Fruit fly (Drosophila melanogaster) whole organism, embryonic: ENCODE measurements around the gene Vti1a.
A peak's percentile ranks its signal among the peaks of the same experiment; 100 is the strongest.

Experiments
- Awh ChIP-seq: fragments of 200-800 bp; sonication (Bioruptor generic); IDR thresholded peaks from 2 replicates; pipeline ENCODE4, ENCODE4 v1.3.6; 2022; ENCODE audit warnings: missing biosample characterization, missing genetic modification characterization
- CG10543 ChIP-seq: fragments of 200-800 bp; sonication (Bioruptor generic); optimal IDR thresholded peaks from 3 replicates; lab custom pipeline; 2017; ENCODE audit warnings: missing biosample characterization, mild to moderate bottlenecking, missing genetic modification characterization, moderate library complexity
- CG1233 ChIP-seq: fragments of 200-800 bp; sonication (Bioruptor generic); optimal IDR thresholded peaks from 4 replicates; lab custom pipeline; 2018; ENCODE audit warnings: missing biosample characterization, mild to moderate bottlenecking, missing genetic modification characterization
- CG13287 ChIP-seq: fragments of 200-800 bp; sonication (Bioruptor generic); IDR thresholded peaks from 2 replicates; pipeline ENCODE4 v1.3.6; 2022; ENCODE audit warnings: missing biosample characterization, missing genetic modification characterization; ENCODE audit not compliant: partially characterized antibody
- CG15269 ChIP-seq: fragments of 200-800 bp; sonication (Bioruptor generic); optimal IDR thresholded peaks from 2 replicates; lab custom pipeline; 2018; ENCODE audit warnings: missing biosample characterization, mild to moderate bottlenecking, missing genetic modification characterization, moderate library complexity
- CG16779 ChIP-seq: fragments of 200-800 bp; sonication (Bioruptor generic); IDR thresholded peaks from 2 replicates; pipeline ENCODE4 v1.3.6; 2022; ENCODE audit warnings: missing biosample characterization, missing genetic modification characterization
- CG16815 ChIP-seq: fragments of 200-800 bp; sonication (Bioruptor generic); optimal IDR thresholded peaks from 3 replicates; lab custom pipeline; 2017; ENCODE audit warnings: missing biosample characterization, mild to moderate bottlenecking, missing genetic modification characterization
- CG16863 ChIP-seq: fragments of 200-800 bp; sonication (Bioruptor generic); optimal IDR thresholded peaks from 3 replicates; lab custom pipeline; 2016; ENCODE audit warnings: missing biosample characterization, missing genetic modification characterization
- CG17359 ChIP-seq: fragments of 200-800 bp; sonication (Bioruptor generic); optimal IDR thresholded peaks from 3 replicates; lab custom pipeline; 2018; ENCODE audit warnings: missing biosample characterization, mild to moderate bottlenecking, missing genetic modification characterization, moderate library complexity
- CG18599 ChIP-seq: fragments of 200-800 bp; sonication (Bioruptor generic); optimal IDR thresholded peaks from 3 replicates; lab custom pipeline; 2017; ENCODE audit warnings: missing biosample characterization, missing genetic modification characterization, mild to moderate bottlenecking, moderate library complexity, missing genetic modification reagents
- CG18764 ChIP-seq: fragments of 200-800 bp; sonication (Bioruptor generic); optimal IDR thresholded peaks from 3 replicates; lab custom pipeline; 2016; ENCODE audit warnings: missing biosample characterization, missing genetic modification characterization
- CG2889 ChIP-seq: fragments of 200-800 bp; sonication (Bioruptor generic); IDR thresholded peaks from 3 replicates; pipeline ENCODE4 v1.3.6; 2022; ENCODE audit warnings: missing biosample characterization, missing genetic modification characterization
- CG32767 ChIP-seq: fragments of 200-800 bp; sonication (Bioruptor generic); IDR thresholded peaks from 2 replicates; pipeline ENCODE4 v1.3.6; 2022; ENCODE audit warnings: missing biosample characterization, missing genetic modification characterization
- CG4424 ChIP-seq: fragments of 200-800 bp; sonication (Bioruptor generic); optimal IDR thresholded peaks from 3 replicates; lab custom pipeline; 2016; ENCODE audit warnings: missing biosample characterization, missing genetic modification characterization
- CG4707 ChIP-seq: fragments of 200-800 bp; sonication (Bioruptor generic); optimal IDR thresholded peaks from 2 replicates; lab custom pipeline; 2018; ENCODE audit warnings: missing biosample characterization, mild to moderate bottlenecking, missing genetic modification characterization, moderate library complexity
- CG6175 ChIP-seq: fragments of 200-800 bp; sonication (Bioruptor generic); IDR thresholded peaks from 3 replicates; pipeline ENCODE4 v1.3.6; 2022; ENCODE audit warnings: missing biosample characterization, missing genetic modification characterization
- CG7786 ChIP-seq: fragments of 200-800 bp; sonication (Bioruptor generic); optimal IDR thresholded peaks from 2 replicates; lab custom pipeline; 2016; ENCODE audit warnings: missing biosample characterization, missing genetic modification characterization
- CG8388 ChIP-seq: fragments of 200-800 bp; sonication (Bioruptor generic); optimal IDR thresholded peaks from 2 replicates; lab custom pipeline; 2019; ENCODE audit warnings: missing biosample characterization, mild to moderate bottlenecking, missing genetic modification characterization, moderate library complexity
- CG9437 ChIP-seq: fragments of 200-800 bp; sonication (Bioruptor generic); optimal IDR thresholded peaks from 2 replicates; lab custom pipeline; 2018; ENCODE audit warnings: missing biosample characterization, mild to moderate bottlenecking, missing genetic modification characterization
- CG9797 ChIP-seq: fragments of 200-800 bp; sonication (Bioruptor generic); optimal IDR thresholded peaks from 3 replicates; lab custom pipeline; 2018; ENCODE audit warnings: missing biosample characterization, mild to moderate bottlenecking, missing genetic modification characterization
- CG9876 ChIP-seq: fragments of 200-800 bp; sonication (Bioruptor generic); optimal IDR thresholded peaks from 2 replicates; lab custom pipeline; 2016; ENCODE audit warnings: missing biosample characterization, missing genetic modification characterization
- Chrac-16 ChIP-seq: fragments of 200-800 bp; sonication (Bioruptor generic); optimal IDR thresholded peaks from 3 replicates; lab custom pipeline; 2016; ENCODE audit warnings: missing biosample characterization, missing genetic modification characterization
- D ChIP-seq, 2 experiments: fragments of 200-800 bp in 1 of 2; fragments of >200 bp in 1 of 2; sonication (Bioruptor generic) in 1 of 2; optimal IDR thresholded peaks; 2 replicates in 1 of 2; 3 replicates in 1 of 2; lab custom pipeline; 2017; ENCODE audit warnings: mild to moderate bottlenecking in 1 of 2, missing biosample characterization in 1 of 2, missing genetic modification characterization in 1 of 2, missing genetic modification reagents in 1 of 2
- Dip3 ChIP-seq: fragments of 200-800 bp; sonication (Bioruptor generic); optimal IDR thresholded peaks from 3 replicates; lab custom pipeline; 2016; ENCODE audit warnings: missing biosample characterization, missing genetic modification characterization
- Elba2 ChIP-seq: fragments of 200-800 bp; sonication (Bioruptor generic); optimal IDR thresholded peaks from 3 replicates; lab custom pipeline; 2016; ENCODE audit warnings: missing biosample characterization, missing genetic modification characterization
- H15 ChIP-seq: fragments of 200-800 bp; sonication (Bioruptor generic); IDR thresholded peaks from 3 replicates; pipeline ENCODE4 v1.3.6; 2022; ENCODE audit warnings: missing biosample characterization, missing genetic modification characterization
- NC2α ChIP-seq: fragments of 200-800 bp; sonication (Bioruptor generic); optimal IDR thresholded peaks from 2 replicates; lab custom pipeline; 2016; ENCODE audit warnings: missing biosample characterization, missing genetic modification characterization
- NFAT ChIP-seq: fragments of 200-800 bp; sonication (Bioruptor generic); IDR thresholded peaks from 2 replicates; pipeline ENCODE4 v1.3.6; 2022; ENCODE audit warnings: missing biosample characterization, missing genetic modification characterization
- Sox100B ChIP-seq: fragments of 200-800 bp; sonication (Bioruptor generic); optimal IDR thresholded peaks from 3 replicates; lab custom pipeline; 2018; ENCODE audit warnings: missing biosample characterization, mild to moderate bottlenecking, missing genetic modification characterization
- Xrp1 ChIP-seq: fragments of 200-800 bp; sonication (Bioruptor generic); IDR thresholded peaks from 2 replicates; pipeline ENCODE4 v1.3.6; 2022; ENCODE audit warnings: missing biosample characterization, missing genetic modification characterization
- abd-A ChIP-seq: fragments of 200-800 bp; sonication (Bioruptor generic); optimal IDR thresholded peaks from 3 replicates; lab custom pipeline; 2019; ENCODE audit warnings: missing biosample characterization, mild to moderate bottlenecking, missing genetic modification characterization, moderate library complexity
- ase ChIP-seq: fragments of 200-800 bp; sonication (Bioruptor generic); IDR thresholded peaks from 3 replicates; pipeline ENCODE4 v1.3.6; 2022; ENCODE audit warnings: missing biosample characterization, missing genetic modification characterization
- bcd ChIP-seq: fragments of 200-800 bp; sonication (Bioruptor generic); optimal IDR thresholded peaks from 2 replicates; lab custom pipeline; 2017; ENCODE audit warnings: missing biosample characterization, mild to moderate bottlenecking, missing genetic modification characterization
- bowl ChIP-seq: fragments of 200-800 bp; sonication (Bioruptor generic); IDR thresholded peaks from 2 replicates; pipeline ENCODE4 v1.3.6; 2022; ENCODE audit warnings: missing biosample characterization, missing genetic modification characterization
- cg ChIP-seq: fragments of 200-800 bp; sonication (Bioruptor generic); optimal IDR thresholded peaks from 3 replicates; lab custom pipeline; 2019; ENCODE audit warnings: missing biosample characterization, mild to moderate bottlenecking, missing genetic modification characterization, moderate library complexity
- corto ChIP-seq: fragments of 200-800 bp; sonication (Bioruptor generic); optimal IDR thresholded peaks from 2 replicates; lab custom pipeline; 2016; ENCODE audit warnings: missing biosample characterization, mild to moderate bottlenecking, missing genetic modification characterization, moderate library complexity
- gem ChIP-seq: fragments of 200-800 bp; sonication (Bioruptor generic); optimal IDR thresholded peaks from 2 replicates; lab custom pipeline; 2019; ENCODE audit warnings: missing biosample characterization, mild to moderate bottlenecking, missing genetic modification characterization, moderate library complexity
- grau ChIP-seq: fragments of 200-800 bp; optimal IDR thresholded peaks from 3 replicates; lab custom pipeline; 2019; ENCODE audit warnings: missing biosample characterization, mild to moderate bottlenecking, missing genetic modification characterization, moderate library complexity
- jing ChIP-seq: fragments of 200-800 bp; sonication (Bioruptor generic); optimal IDR thresholded peaks from 2 replicates; lab custom pipeline; 2018; ENCODE audit warnings: missing biosample characterization, mild to moderate bottlenecking, missing genetic modification characterization
- kay ChIP-seq: fragments of 200-800 bp; sonication (Bioruptor generic); optimal IDR thresholded peaks from 2 replicates; lab custom pipeline; 2016; ENCODE audit warnings: missing biosample characterization, missing genetic modification characterization
- klu ChIP-seq: fragments of 200-800 bp; sonication (Bioruptor generic); IDR thresholded peaks from 2 replicates; pipeline ENCODE4 v1.3.6; 2022; ENCODE audit warnings: missing biosample characterization, missing genetic modification characterization
- mam ChIP-seq: fragments of 200-800 bp; sonication (Bioruptor generic); optimal IDR thresholded peaks from 3 replicates; lab custom pipeline; 2016; ENCODE audit warnings: missing biosample characterization, missing genetic modification characterization
- nerfin-1 ChIP-seq: fragments of 200-800 bp; sonication (Bioruptor generic); optimal IDR thresholded peaks from 3 replicates; lab custom pipeline; 2019; ENCODE audit warnings: missing biosample characterization, mild to moderate bottlenecking, missing genetic modification characterization, moderate library complexity
- nerfin-2 ChIP-seq: fragments of 200-800 bp; sonication (Bioruptor generic); IDR thresholded peaks from 2 replicates; pipeline ENCODE4 v1.3.6; 2022; ENCODE audit warnings: missing biosample characterization, missing genetic modification characterization; ENCODE audit not compliant: partially characterized antibody
- oc ChIP-seq: fragments of 200-800 bp; sonication (Bioruptor generic); optimal IDR thresholded peaks from 2 replicates; lab custom pipeline; 2018; ENCODE audit warnings: missing biosample characterization, mild to moderate bottlenecking, missing genetic modification characterization, moderate library complexity
- p53 ChIP-seq: fragments of 200-800 bp; sonication (Bioruptor generic); optimal IDR thresholded peaks from 2 replicates; lab custom pipeline; 2016; ENCODE audit warnings: missing biosample characterization, missing genetic modification characterization
- psq ChIP-seq: fragments of 200-800 bp; sonication (Bioruptor generic); optimal IDR thresholded peaks from 2 replicates; lab custom pipeline; 2017; ENCODE audit warnings: missing biosample characterization, missing genetic modification characterization
- row ChIP-seq: fragments of 200-800 bp; sonication (Bioruptor generic); IDR thresholded peaks from 3 replicates; pipeline ENCODE4 v1.3.6; 2022; ENCODE audit warnings: missing biosample characterization, missing genetic modification characterization
- zf30C ChIP-seq: fragments of 200-800 bp; sonication (Bioruptor generic); optimal IDR thresholded peaks from 3 replicates; lab custom pipeline; 2018; ENCODE audit warnings: missing biosample characterization, mild to moderate bottlenecking, missing genetic modification characterization

The Vti1a gene

DNA sequence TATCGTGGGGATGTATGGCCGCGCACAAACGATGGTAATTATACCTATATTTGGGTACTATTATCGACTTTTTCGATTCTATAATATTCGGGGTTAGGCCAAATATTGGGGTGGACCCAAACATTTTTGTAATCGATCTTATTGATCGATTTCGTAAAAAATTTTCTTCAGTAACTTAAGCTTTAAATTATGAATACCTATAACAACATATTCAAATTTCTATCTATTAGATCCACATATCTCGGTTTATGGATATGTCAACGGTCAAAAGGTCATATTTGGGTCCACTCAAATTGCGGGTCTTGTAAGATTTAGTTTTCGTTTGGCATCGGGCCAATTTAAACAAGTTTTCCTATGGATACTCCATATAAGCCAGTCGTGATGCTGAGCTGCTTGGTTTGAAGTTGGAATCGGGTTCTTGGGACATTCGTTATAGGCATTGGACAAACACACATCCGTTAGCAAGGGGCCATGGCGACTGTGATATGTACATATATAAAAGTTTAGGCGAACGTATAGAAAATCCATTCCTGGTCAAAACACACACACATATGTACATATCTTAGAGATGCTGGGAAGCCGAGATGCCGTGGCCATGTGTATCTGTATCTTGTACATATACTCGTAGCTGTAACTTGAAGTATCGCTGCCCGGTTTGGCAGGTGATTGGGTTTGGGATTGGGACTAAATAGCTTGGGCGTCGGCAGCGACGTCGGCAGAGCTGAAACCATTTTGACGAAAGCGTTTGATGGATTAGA, 7.6 kb upstream of the Vti1a start (continued):
- TF ChIP-seq psq (GFP tag; lab: Kevin White, UChicago), result no peak
- TF ChIP-seq CG4707 (GFP tag; lab: Kevin White, UChicago), result peak; percentile 37
- peak; percentile 41 for TF ChIP-seq CG1233 (GFP tag; lab: Kevin White, UChicago)
- TF ChIP-seq jing (GFP tag; lab: Kevin White, UChicago), result peak; percentile 5
- TF ChIP-seq cg (GFP tag; lab: Kevin White, UChicago), result no peak
- no peak for TF ChIP-seq CG16863 (GFP tag; lab: Kevin White, UChicago)
- TF ChIP-seq CG10543 (GFP tag; lab: Kevin White, UChicago), result no peak
- TF ChIP-seq D (optimal IDR thresholded peaks at IDR 0.05; lab: Kevin White, UChicago), result no peak
- peak; percentile 28 for TF ChIP-seq D (GFP tag; optimal IDR thresholded peaks at IDR 0.05; lab: Kevin White, UChicago)
- TF ChIP-seq H15, result peak; percentile 56; the same call in 2 of the 3 replicates
- TF ChIP-seq CG8388 (GFP tag; lab: Kevin White, UChicago), result peak; percentile 50
- TF ChIP-seq CG16779 (GFP tag; lab: Robert Waterston, UW), result no peak
- peak; percentile 73 for TF ChIP-seq grau (tag; lab: Kevin White, UChicago)
- TF ChIP-seq CG18764 (GFP tag; lab: Kevin White, UChicago), result peak; percentile 52
- TF ChIP-seq CG7786 (GFP tag; lab: Kevin White, UChicago), result no peak
- peak; percentile 35 for TF ChIP-seq bcd (GFP tag; lab: Kevin White, UChicago)
- peak; percentile 69 for TF ChIP-seq Xrp1 (GFP tag; lab: Robert Waterston, UW)
- peak; percentile 42 for TF ChIP-seq Chrac-16
- no peak for TF ChIP-seq NC2α (GFP tag; lab: Kevin White, UChicago)
- peak; percentile 43; the same call in 1 of the 2 replicates for TF ChIP-seq Awh (GFP tag; lab: Robert Waterston, UW)
- TF ChIP-seq ase (GFP tag; lab: Robert Waterston, UW), result peak; percentile 17; the same call in 1 of the 3 replicates
- peak; percentile 63 for TF ChIP-seq Sox100B (GFP tag; lab: Kevin White, UChicago)
- no peak for TF ChIP-seq corto
- TF ChIP-seq CG6175 (GFP tag; lab: Robert Waterston, UW), result no peak
- TF ChIP-seq CG32767 (GFP tag; lab: Robert Waterston, UW), result no peak
- no peak for TF ChIP-seq Elba2 (GFP tag; lab: Kevin White, UChicago)
- TF ChIP-seq CG16815 (GFP tag; lab: Kevin White, UChicago), result peak; percentile 10
- TF ChIP-seq p53 (GFP tag; lab: Kevin White, UChicago), result no peak
- no peak for TF ChIP-seq klu (GFP tag; lab: Robert Waterston, UW)
- no peak for TF ChIP-seq nerfin-2
- peak; percentile 69 for TF ChIP-seq CG17359
- no peak for TF ChIP-seq abd-A (tag; lab: Kevin White, UChicago)
- TF ChIP-seq CG13287 (GFP tag; lab: Robert Waterston, UW), result no peak
- TF ChIP-seq mam (GFP tag; lab: Kevin White, UChicago), result no peak
- TF ChIP-seq CG9437, result peak; percentile 59
- peak; percentile 50 for TF ChIP-seq Dip3 (GFP tag; lab: Kevin White, UChicago)
- TF ChIP-seq CG4424 (GFP tag; lab: Kevin White, UChicago), result peak; percentile 28
- TF ChIP-seq nerfin-1 (tag; lab: Kevin White, UChicago), result peak; percentile 20
- TF ChIP-seq CG18599, result peak; percentile 75
- no peak for TF ChIP-seq bowl
- TF ChIP-seq CG15269, result peak; percentile 76
- TF ChIP-seq zf30C, result no peak
- TF ChIP-seq NFAT (GFP tag; lab: Robert Waterston, UW), result no peak
- no peak for TF ChIP-seq oc
- TF ChIP-seq kay, result no peak
- TF ChIP-seq CG9876 (GFP tag; lab: Kevin White, UChicago), result no peak
- TF ChIP-seq CG2889 (GFP tag; lab: Robert Waterston, UW), result 0 out of 3 replicates have a peak, but pooled peaks have one; percentile 11
- TF ChIP-seq gem, result peak; percentile 84
- TF ChIP-seq row (GFP tag; lab: Robert Waterston, UW), result peak; percentile 53
- TF ChIP-seq CG9797 (GFP tag; lab: Kevin White, UChicago), result no peak
